Fruit fly (Drosophila melanogaster) whole organism, pupa: ENCODE measurements around the gene CG33110.

ENCODE experiments used
- CG10348 ChIP-seq: fragments of 200-800 bp; sonication (Bioruptor generic); IDR thresholded peaks from 2 replicates; pipeline ENCODE4 v1.3.6; 2022; ENCODE audit warnings: missing biosample characterization, missing genetic modification characterization
- CG12605 ChIP-seq: fragments of 200-800 bp; sonication (Bioruptor generic); IDR thresholded peaks from 2 replicates; pipeline ENCODE4 v1.3.6; 2022; ENCODE audit warnings: missing biosample characterization, missing genetic modification characterization
- CG13204 ChIP-seq: fragments of 200-800 bp; sonication (Bioruptor generic); optimal IDR thresholded peaks from 2 replicates; lab custom pipeline; 2018; ENCODE audit warnings: missing biosample characterization, mild to moderate bottlenecking, missing genetic modification characterization, moderate library complexity
- CG14655 ChIP-seq: fragments of 200-800 bp; sonication (Bioruptor generic); optimal IDR thresholded peaks from 3 replicates; lab custom pipeline; 2017; ENCODE audit warnings: mild to moderate bottlenecking, missing biosample characterization, missing genetic modification reagents, missing genetic modification characterization
- CG15710 ChIP-seq: fragments of 200-800 bp; sonication (Bioruptor generic); optimal IDR thresholded peaks from 2 replicates; lab custom pipeline; 2018; ENCODE audit warnings: missing biosample characterization, mild to moderate bottlenecking, missing genetic modification characterization, moderate library complexity
- CG17806 ChIP-seq: fragments of 200-800 bp; sonication (Bioruptor generic); optimal IDR thresholded peaks from 2 replicates; lab custom pipeline; 2018; ENCODE audit warnings: missing biosample characterization, mild to moderate bottlenecking, missing genetic modification characterization, moderate library complexity
- CG32121 ChIP-seq: fragments of 200-800 bp; sonication (Bioruptor generic); IDR thresholded peaks from 2 replicates; pipeline ENCODE4 v1.3.6; 2022; ENCODE audit warnings: missing biosample characterization, missing genetic modification characterization
- CG34367 ChIP-seq: fragments of 200-800 bp; sonication (Bioruptor generic); optimal IDR thresholded peaks from 2 replicates; lab custom pipeline; 2018; ENCODE audit warnings: missing biosample characterization, mild to moderate bottlenecking, missing genetic modification characterization
- CG4496 ChIP-seq: fragments of 200-800 bp; sonication (Bioruptor generic); IDR thresholded peaks from 3 replicates; pipeline ENCODE4 v1.3.6; 2022; ENCODE audit warnings: missing biosample characterization, missing genetic modification characterization
- CG8159 ChIP-seq: fragments of 200-800 bp; sonication (Bioruptor generic); optimal IDR thresholded peaks from 3 replicates; lab custom pipeline; 2018; ENCODE audit warnings: missing biosample characterization, mild to moderate bottlenecking, missing genetic modification characterization, moderate library complexity
- CG8301 ChIP-seq: fragments of 200-800 bp; sonication (Bioruptor generic); optimal IDR thresholded peaks from 2 replicates; lab custom pipeline; 2018; ENCODE audit warnings: missing biosample characterization, mild to moderate bottlenecking, missing genetic modification characterization
- CG9948 ChIP-seq: fragments of 200-800 bp; sonication (Bioruptor generic); optimal IDR thresholded peaks from 2 replicates; lab custom pipeline; 2018; ENCODE audit warnings: missing biosample characterization, mild to moderate bottlenecking, missing genetic modification characterization, moderate library complexity
- D1 ChIP-seq: fragments of 200-800 bp; sonication (Bioruptor generic); optimal IDR thresholded peaks from 2 replicates; lab custom pipeline; 2018; ENCODE audit warnings: missing biosample characterization, mild to moderate bottlenecking, missing genetic modification characterization, moderate library complexity
- EcR ChIP-seq: fragments of 200-800 bp; sonication (Bioruptor generic); optimal IDR thresholded peaks from 3 replicates; lab custom pipeline; 2019; ENCODE audit warnings: missing biosample characterization, missing genetic modification characterization, mild to moderate bottlenecking, moderate library complexity, missing genetic modification reagents
- Ets98B ChIP-seq: fragments of 200-800 bp; sonication (Bioruptor generic); IDR thresholded peaks from 2 replicates; pipeline ENCODE4 v1.3.6; 2022; ENCODE audit warnings: missing biosample characterization, missing genetic modification characterization
- Pif1A ChIP-seq: fragments of 200-800 bp; sonication (Bioruptor generic); optimal IDR thresholded peaks from 3 replicates; lab custom pipeline; 2016; ENCODE audit warnings: missing biosample characterization, missing genetic modification characterization
- Pif1B ChIP-seq: fragments of 200-800 bp; sonication (Bioruptor generic); optimal IDR thresholded peaks from 3 replicates; lab custom pipeline; 2016; ENCODE audit warnings: missing biosample characterization, missing genetic modification characterization
- Snoo ChIP-seq: fragments of 200-800 bp; sonication (Bioruptor generic); optimal IDR thresholded peaks from 3 replicates; lab custom pipeline; 2017; ENCODE audit warnings: missing biosample characterization, mild to moderate bottlenecking, missing genetic modification characterization, inconsistent platforms
- fd96Ca ChIP-seq: fragments of 200-800 bp; sonication (Bioruptor generic); IDR thresholded peaks from 3 replicates; pipeline ENCODE4 v1.3.6; 2022; ENCODE audit warnings: missing biosample characterization, missing genetic modification characterization
- gl ChIP-seq: fragments of 200-800 bp; sonication (Bioruptor generic); optimal IDR thresholded peaks from 2 replicates; lab custom pipeline; 2018; ENCODE audit warnings: missing biosample characterization, mild to moderate bottlenecking, missing genetic modification characterization
- rn ChIP-seq: fragments of 200-800 bp; sonication (Bioruptor generic); IDR thresholded peaks from 2 replicates; pipeline ENCODE4 v1.3.6; 2022; ENCODE audit warnings: missing biosample characterization, missing genetic modification characterization

Gene CG33110

dm6 chr3R:22618280-22618679 is 48.3 kb downstream of the CG33110 start, which contains the start of gene mRpL45:
Gene mRpL45, plus strand, starts transcription at chr3R:22618492.
- TF ChIP-seq CG14655 (GFP tag; lab: Kevin White, UChicago) (no peak), CG15710 (tag; lab: Kevin White, UChicago) (no peak), Ets98B (GFP tag; lab: Robert Waterston, UW) (no peak), fd96Ca (GFP tag; lab: Robert Waterston, UW) (no peak), CG8301 (tag; lab: Kevin White, UChicago) (no peak)
- TF ChIP-seq, all 21 proteins: peak for 0

dm6 chr3R:22624737-22625136 is 54.7 kb downstream of the CG33110 start:
- TF ChIP-seq EcR: peak; percentile 79
- peak; percentile 82 for TF ChIP-seq CG34367 (tag; lab: Kevin White, UChicago)
- TF ChIP-seq CG15710 (tag; lab: Kevin White, UChicago): peak; percentile 87
- peak; percentile 96 for TF ChIP-seq CG4496 (GFP tag; lab: Robert Waterston, UW)
- TF ChIP-seq fd96Ca (GFP tag; lab: Robert Waterston, UW): peak; percentile 93
- peak; percentile 70 for TF ChIP-seq gl (tag; lab: Kevin White, UChicago)
- peak; percentile 81 for TF ChIP-seq Snoo (tag; lab: Kevin White, UChicago)
- peak; percentile 93 for TF ChIP-seq CG12605 (GFP tag; lab: Robert Waterston, UW)
- TF ChIP-seq Pif1B (GFP tag; lab: Kevin White, UChicago): peak; percentile 92
- TF ChIP-seq CG14655 (GFP tag; lab: Kevin White, UChicago): no peak
- TF ChIP-seq CG13204 (GFP tag; lab: Kevin White, UChicago): no peak
- peak; percentile 73 for TF ChIP-seq CG10348 (GFP tag; lab: Robert Waterston, UW)
- TF ChIP-seq CG8159 (tag; lab: Kevin White, UChicago): peak; percentile 89
- TF ChIP-seq CG9948: peak; percentile 84
- TF ChIP-seq Pif1A (GFP tag; lab: Kevin White, UChicago): no peak
- TF ChIP-seq Ets98B (GFP tag; lab: Robert Waterston, UW): peak; percentile 96
- TF ChIP-seq CG32121: peak; percentile 96
- peak; percentile 84 for TF ChIP-seq rn
- TF ChIP-seq CG8301 (tag; lab: Kevin White, UChicago): peak; percentile 90
- TF ChIP-seq D1 (tag; lab: Kevin White, UChicago): no peak
- TF ChIP-seq CG17806 (tag; lab: Kevin White, UChicago): peak; percentile 91

- TF ChIP-seq CG17806 (tag; lab: Kevin White, UChicago) (peak; percentile 35), gl (tag; lab: Kevin White, UChicago) (no peak), Pif1B (GFP tag; lab: Kevin White, UChicago) (peak; percentile 52), CG8301 (tag; lab: Kevin White, UChicago) (peak; percentile 42), fd96Ca (GFP tag; lab: Robert Waterston, UW) (no peak), CG9948 (peak; percentile 42), Pif1A (GFP tag; lab: Kevin White, UChicago) (peak; percentile 18), CG13204 (GFP tag; lab: Kevin White, UChicago) (no peak), CG4496 (GFP tag; lab: Robert Waterston, UW) (no peak), Snoo (tag; lab: Kevin White, UChicago) (peak; percentile 57), CG32121 (no peak), CG14655 (GFP tag; lab: Kevin White, UChicago) (peak; percentile 54), CG10348 (GFP tag; lab: Robert Waterston, UW) (no peak), CG15710 (tag; lab: Kevin White, UChicago) (peak; percentile 40), CG34367 (tag; lab: Kevin White, UChicago) (no peak), Ets98B (GFP tag; lab: Robert Waterston, UW) (no peak), CG12605 (GFP tag; lab: Robert Waterston, UW) (no peak), EcR (no peak), D1 (tag; lab: Kevin White, UChicago) (peak; percentile 16), CG8159 (tag; lab: Kevin White, UChicago) (peak; percentile 64), rn (no peak)
These were observed 55.7 kb downstream of the CG33110 start for dm6 chr3R:22625514-22626333.

dm6 chr3R:22626334-22626688 is 56.3 kb downstream of the CG33110 start:
- TF ChIP-seq CG32121 (no peak), CG4496 (GFP tag; lab: Robert Waterston, UW) (peak; percentile 5; the same call in 1 of the 3 replicates), CG14655 (GFP tag; lab: Kevin White, UChicago) (no peak)

dm6 chr3R:22626842-22627392 is 56.9 kb downstream of the CG33110 start:
- peak; percentile 64; the same call in 1 of the 2 replicates for TF ChIP-seq rn
- peak; percentile 99 for TF ChIP-seq gl (tag; lab: Kevin White, UChicago)
- TF ChIP-seq CG8301 (tag; lab: Kevin White, UChicago): peak; percentile 86
- peak; percentile 94 for TF ChIP-seq CG4496 (GFP tag; lab: Robert Waterston, UW)
- TF ChIP-seq CG32121: peak; percentile 87
- TF ChIP-seq CG15710 (tag; lab: Kevin White, UChicago): peak; percentile 80
- TF ChIP-seq EcR: peak; percentile 97
- TF ChIP-seq Ets98B (GFP tag; lab: Robert Waterston, UW): peak; percentile 93
- peak; percentile 74 for TF ChIP-seq CG17806 (tag; lab: Kevin White, UChicago)
- TF ChIP-seq Snoo (tag; lab: Kevin White, UChicago): peak; percentile 33
- peak; percentile 90 for TF ChIP-seq fd96Ca (GFP tag; lab: Robert Waterston, UW)
- peak; percentile 89 for TF ChIP-seq CG14655 (GFP tag; lab: Kevin White, UChicago)
- peak; percentile 76 for TF ChIP-seq CG9948
- peak; percentile 79 for TF ChIP-seq CG8159 (tag; lab: Kevin White, UChicago)
- peak; percentile 85 for TF ChIP-seq Pif1A (GFP tag; lab: Kevin White, UChicago)
- peak; percentile 92 for TF ChIP-seq CG34367 (tag; lab: Kevin White, UChicago)
- peak; percentile 93 for TF ChIP-seq CG13204 (GFP tag; lab: Kevin White, UChicago)
- peak; percentile 81 for TF ChIP-seq Pif1B (GFP tag; lab: Kevin White, UChicago)
- peak; percentile 98 for TF ChIP-seq CG12605 (GFP tag; lab: Robert Waterston, UW)
- no peak for TF ChIP-seq CG10348 (GFP tag; lab: Robert Waterston, UW)
- peak; percentile 66 for TF ChIP-seq D1 (tag; lab: Kevin White, UChicago)
